Worm (Caenorhabditis elegans): Measurements from ENCODE around the gene sdz-31.

DNA sequence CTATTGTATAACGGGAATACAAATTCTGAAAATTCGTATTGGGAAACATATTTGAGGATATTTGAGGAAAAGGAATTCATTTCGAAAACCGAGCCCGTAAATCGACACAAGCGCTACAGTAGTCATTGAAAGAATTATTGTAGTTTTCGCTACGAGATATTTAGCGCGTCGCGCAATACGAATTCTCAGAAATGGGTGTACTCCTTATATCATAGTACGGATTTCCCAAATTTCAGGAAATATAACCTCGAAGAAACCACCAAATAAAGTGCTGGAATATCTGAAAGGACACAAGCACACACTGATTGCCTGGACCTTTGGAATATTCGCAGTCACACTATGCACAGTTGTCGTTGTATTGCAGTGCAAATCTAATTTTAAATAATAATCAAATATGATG lies 47.4 kb downstream of the sdz-31 start:
- no peak for TF ChIP-seq pax-3 (tag; optimal IDR thresholded peaks at IDR 0.05)
- no peak for TF ChIP-seq ces-1 (GFP tag; optimal IDR thresholded peaks at IDR 0.05)
- no peak for TF ChIP-seq fkh-4 (tag; optimal IDR thresholded peaks at IDR 0.05; ENCODE audit: borderline replicate concordance)
- TF ChIP-seq isw-1 (GFP tag; IDR thresholded peaks at IDR 0.05): no peak
- TF ChIP-seq ceh-88 (GFP tag; IDR thresholded peaks at IDR 0.05): no peak
- TF ChIP-seq ama-1 (optimal IDR thresholded peaks at IDR 0.05): no peak
- TF ChIP-seq C16A3.4 (tag; optimal IDR thresholded peaks at IDR 0.05): no peak
- no peak for TF ChIP-seq lir-3 (tag; optimal IDR thresholded peaks at IDR 0.05; ENCODE audit: poor library complexity)
- no peak for TF ChIP-seq swsn-7 (tag; optimal IDR thresholded peaks at IDR 0.05)
- no peak for TF ChIP-seq nhr-237 (tag; optimal IDR thresholded peaks at IDR 0.05)
